Worm (Caenorhabditis elegans): Measurements from ENCODE around the gene R07E5.19.
"Not testable (repeated sequence)": the region's sequence is repeated elsewhere in the genome, so short reads cannot be mapped to it uniquely, and the experiment has no call there.

DNA sequence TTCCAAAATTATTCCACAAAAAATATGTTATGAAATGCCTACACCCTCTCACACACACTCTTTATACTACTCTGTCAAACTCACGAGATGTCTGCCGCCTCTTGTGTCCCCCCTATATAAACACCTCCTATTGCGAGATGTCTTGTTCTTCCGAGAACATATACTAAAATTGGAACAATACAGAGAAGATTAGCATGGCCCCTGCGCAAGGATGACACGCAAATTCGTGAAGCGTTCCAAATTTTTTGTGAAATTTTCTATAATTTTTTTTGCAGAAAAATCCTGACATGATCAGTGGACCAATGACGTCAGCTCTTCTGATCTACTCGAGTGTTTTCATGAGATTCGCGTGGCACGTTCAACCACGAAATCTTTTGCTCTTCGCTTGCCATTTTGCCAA is 3.8 kb downstream of the R07E5.19 start:
- peak; percentile 64 for TF ChIP-seq ref-1 (GFP tag; conservative IDR thresholded peaks at IDR 0.05)
- not testable (repeated sequence) for TF ChIP-seq med-1 (GFP tag; optimal IDR thresholded peaks at IDR 0.05; ENCODE audit: insufficient read depth); cog-1 (tag; optimal IDR thresholded peaks at IDR 0.05)

All from whole organism, midembryonic.